Worm (Caenorhabditis elegans) whole organism, early embryonic: ENCODE measurements around the gene F07C4.11.

Experiments
- B0310.2 ChIP-seq: sonication (generic microtip); optimal IDR thresholded peaks from 2 replicates; lab custom pipeline; 2016; ENCODE audit warnings: mild to moderate bottlenecking, missing genetic modification characterization, missing compliant biosample characterization
- F13C5.2 ChIP-seq: sonication (generic microtip); optimal IDR thresholded peaks from 2 replicates; lab custom pipeline; 2017; ENCODE audit warnings: mild to moderate bottlenecking, missing genetic modification characterization, inconsistent platforms, missing compliant biosample characterization
- aly-1 ChIP-seq: sonication (generic microtip); optimal IDR thresholded peaks from 2 replicates; lab custom pipeline; 2016; ENCODE audit warnings: missing genetic modification characterization, missing compliant biosample characterization
- ama-1 ChIP-seq: fragments of 150-350 bp; optimal IDR thresholded peaks from 2 replicates; lab custom pipeline; 2014
- ceh-13 ChIP-seq: fragments of 200-800 bp; sonication (Bioruptor generic); optimal IDR thresholded peaks from 2 replicates; lab custom pipeline; 2018; ENCODE audit warnings: mild to moderate bottlenecking, missing genetic modification characterization, missing compliant biosample characterization
- ceh-36 ChIP-seq: sonication (generic microtip); optimal IDR thresholded peaks from 2 replicates; lab custom pipeline; 2016; ENCODE audit warnings: missing genetic modification characterization, inconsistent platforms, missing compliant biosample characterization
- ets-7 ChIP-seq: sonication (generic microtip); optimal IDR thresholded peaks from 2 replicates; lab custom pipeline; 2016; ENCODE audit warnings: missing genotype, missing genetic modification characterization, missing compliant biosample characterization
- flt-1 ChIP-seq: fragments of 200-800 bp; sonication (Bioruptor generic); IDR thresholded peaks from 2 replicates; pipeline ENCODE4 v1.3.6; 2022; ENCODE audit warnings: missing genetic modification characterization, missing compliant biosample characterization
- hmbx-1 ChIP-seq: sonication (generic microtip); optimal IDR thresholded peaks from 2 replicates; lab custom pipeline; 2016; ENCODE audit warnings: mild to moderate bottlenecking, missing genetic modification characterization, missing compliant biosample characterization
- hmg-4 ChIP-seq: fragments of 200-800 bp; sonication (Bioruptor generic); optimal IDR thresholded peaks from 2 replicates; lab custom pipeline; 2018; ENCODE audit warnings: mild to moderate bottlenecking, missing genetic modification characterization, missing compliant biosample characterization
- hnd-1 ChIP-seq: sonication (generic microtip); optimal IDR thresholded peaks from 2 replicates; lab custom pipeline; 2016; ENCODE audit warnings: missing genetic modification characterization, missing compliant biosample characterization
- pes-1 ChIP-seq: fragments of 200-800 bp; sonication (Bioruptor generic); IDR thresholded peaks from 2 replicates; pipeline ENCODE4 v1.3.6; 2022; ENCODE audit warnings: missing genetic modification reagents, missing genetic modification characterization, missing compliant biosample characterization
- scrt-1 ChIP-seq: fragments of 200-800 bp; sonication (Bioruptor generic); IDR thresholded peaks from 2 replicates; pipeline ENCODE4 v1.3.6; 2022; ENCODE audit warnings: missing genetic modification characterization, missing compliant biosample characterization
- sea-1 ChIP-seq: fragments of 200-800 bp; sonication (Bioruptor generic); conservative IDR thresholded peaks from 2 replicates; pipeline ENCODE4 v1.3.6; 2022; ENCODE audit warnings: missing genetic modification characterization, missing compliant biosample characterization
- tbx-11 ChIP-seq: fragments of 200-800 bp; sonication (Bioruptor generic); IDR thresholded peaks from 2 replicates; pipeline ENCODE4 v1.3.6; 2022; ENCODE audit warnings: missing genetic modification characterization, missing compliant biosample characterization
- tbx-37 ChIP-seq: fragments of 200-800 bp; sonication (Bioruptor generic); conservative IDR thresholded peaks from 2 replicates; pipeline ENCODE4 v1.3.6; 2022; ENCODE audit warnings: missing genetic modification reagents, missing genetic modification characterization, missing compliant biosample characterization
- tra-4 ChIP-seq: sonication (generic microtip); optimal IDR thresholded peaks from 2 replicates; lab custom pipeline; 2017; ENCODE audit warnings: missing genetic modification characterization, missing compliant biosample characterization

F07C4.11 gene

DNA sequence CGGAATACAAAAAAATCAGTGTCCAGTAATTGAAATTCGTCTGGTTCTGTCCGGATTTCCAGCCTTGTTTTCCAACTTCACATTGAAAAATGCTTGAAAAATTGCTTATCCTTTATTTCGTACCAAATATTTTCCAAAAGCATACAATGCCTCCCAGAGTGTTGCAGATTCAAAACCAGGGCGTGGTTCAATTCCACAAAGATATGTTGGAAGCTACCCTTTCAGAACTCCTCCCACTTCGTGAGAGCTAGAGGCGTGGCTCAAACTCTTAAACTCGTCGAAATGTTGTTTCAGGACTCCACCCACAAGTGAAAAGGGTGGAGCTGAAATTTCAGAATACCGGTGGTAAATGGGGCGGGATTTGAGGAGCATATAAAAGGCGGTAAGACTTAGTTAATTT lies 32.6 kb upstream of the F07C4.11 start, which contains the start of gene C12D5.3:
Gene C12D5.3, plus strand, starts transcription at position 301 of the 400 bp plus-strand sequence.
- TF ChIP-seq ceh-36 (tag; lab: Kevin White, UChicago) (no peak), F13C5.2 (tag; lab: Kevin White, UChicago) (no peak), pes-1 (GFP tag; lab: Robert Waterston, UW) (no peak), ets-7 (tag; lab: Kevin White, UChicago) (no peak), tbx-11 (GFP tag; lab: Robert Waterston, UW) (no peak), tra-4 (no peak), scrt-1 (no peak), flt-1 (GFP tag; lab: Robert Waterston, UW) (no peak), hmbx-1 (no peak), hmg-4 (GFP tag; lab: Kevin White, UChicago) (no peak), ceh-13 (GFP tag; lab: Kevin White, UChicago) (no peak), sea-1 (no peak), aly-1 (tag; lab: Kevin White, UChicago) (no peak), hnd-1 (tag; lab: Kevin White, UChicago) (no peak), ama-1 (lab: Kevin White, UChicago) (no peak), tbx-37 (GFP tag; lab: Robert Waterston, UW) (no peak), B0310.2 (tag; lab: Kevin White, UChicago) (no peak)

DNA sequence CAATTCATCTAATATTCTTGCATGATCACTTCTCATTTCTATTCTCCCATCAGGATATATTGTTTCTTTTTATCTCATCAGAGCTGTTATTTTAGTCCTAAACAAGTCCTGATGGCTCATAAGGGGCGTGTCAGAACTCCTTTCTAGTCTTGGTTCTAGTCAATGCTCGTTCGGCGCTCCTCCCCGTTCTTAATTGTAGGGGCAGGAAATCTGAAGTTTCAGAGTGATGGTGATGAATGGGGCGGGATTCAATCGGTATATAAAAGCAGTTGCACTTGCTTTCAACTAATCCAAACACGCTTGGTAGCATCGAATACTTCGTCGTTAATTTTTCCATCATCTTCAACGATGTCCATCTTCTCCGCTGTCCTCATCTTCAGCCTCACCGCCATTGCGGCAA lies 28.9 kb upstream of the F07C4.11 start, which contains the start of gene C12D5.4:
Gene C12D5.4, plus strand, starts transcription at position 301 of the 400 bp plus-strand sequence.
- TF ChIP-seq tbx-11 (GFP tag; lab: Robert Waterston, UW) (no peak), tra-4 (no peak), tbx-37 (GFP tag; lab: Robert Waterston, UW) (no peak), scrt-1 (no peak), F13C5.2 (tag; lab: Kevin White, UChicago) (no peak), pes-1 (GFP tag; lab: Robert Waterston, UW) (no peak), ama-1 (lab: Kevin White, UChicago) (no peak), flt-1 (GFP tag; lab: Robert Waterston, UW) (no peak), hmg-4 (GFP tag; lab: Kevin White, UChicago) (no peak), ets-7 (tag; lab: Kevin White, UChicago) (no peak)

DNA sequence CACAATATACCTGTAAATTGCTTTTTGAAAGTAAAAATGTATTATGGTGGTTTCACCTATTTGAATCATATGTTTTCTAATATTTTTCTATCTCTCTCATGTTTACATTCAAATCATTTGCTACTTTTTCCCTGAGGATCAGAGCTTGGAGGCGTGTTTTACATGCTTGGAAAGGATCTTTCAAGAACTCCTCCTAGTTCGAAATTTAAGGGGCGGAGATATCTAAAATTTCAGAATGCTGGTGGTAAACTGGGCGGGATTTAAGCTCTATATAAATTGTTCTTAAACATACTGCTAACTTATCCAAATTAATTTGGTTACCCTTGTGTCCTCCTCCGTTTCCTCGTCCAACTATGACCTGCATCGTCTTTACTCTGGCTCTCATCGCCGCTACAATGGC lies 24.6 kb upstream of the F07C4.11 start, which contains the start of gene C12D5.5:
Gene C12D5.5, plus strand, starts transcription at position 301 of the 400 bp plus-strand sequence.
- TF ChIP-seq tra-4 (no peak), ama-1 (lab: Kevin White, UChicago) (no peak), F13C5.2 (tag; lab: Kevin White, UChicago) (no peak), sea-1 (no peak), hnd-1 (tag; lab: Kevin White, UChicago) (no peak), ceh-36 (tag; lab: Kevin White, UChicago) (no peak), tbx-37 (GFP tag; lab: Robert Waterston, UW) (no peak), hmbx-1 (no peak), ceh-13 (GFP tag; lab: Kevin White, UChicago) (no peak), aly-1 (tag; lab: Kevin White, UChicago) (no peak), pes-1 (GFP tag; lab: Robert Waterston, UW) (no peak), ets-7 (tag; lab: Kevin White, UChicago) (no peak), flt-1 (GFP tag; lab: Robert Waterston, UW) (no peak), B0310.2 (tag; lab: Kevin White, UChicago) (no peak)

DNA sequence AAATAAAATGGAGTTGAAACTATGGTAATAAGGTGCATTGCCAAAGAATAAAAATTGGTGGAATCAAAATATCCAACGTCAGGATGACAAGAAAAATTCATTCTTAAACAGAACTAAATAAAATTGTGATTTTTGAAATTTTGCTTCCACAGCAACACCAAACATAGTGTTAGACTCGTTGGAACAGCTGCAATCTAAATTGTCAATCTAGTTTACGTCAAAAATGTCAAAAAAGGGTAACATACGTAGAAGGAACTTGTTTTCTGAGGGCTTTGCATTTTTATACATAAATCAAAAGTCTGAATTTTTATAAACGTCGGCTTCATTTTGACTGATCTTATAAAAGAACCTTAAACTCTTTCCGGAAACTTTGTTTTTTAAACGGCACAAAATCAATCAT lies 10.3 kb upstream of the F07C4.11 start, which contains the start of gene srh-200:
Gene srh-200, minus strand, starts transcription at position 101 of the 400 bp plus-strand sequence.
- TF ChIP-seq hnd-1 (tag; lab: Kevin White, UChicago) (no peak), F13C5.2 (tag; lab: Kevin White, UChicago) (no peak), tra-4 (no peak), tbx-37 (GFP tag; lab: Robert Waterston, UW) (no peak), flt-1 (GFP tag; lab: Robert Waterston, UW) (no peak), hmg-4 (GFP tag; lab: Kevin White, UChicago) (no peak), tbx-11 (GFP tag; lab: Robert Waterston, UW) (no peak), sea-1 (no peak), scrt-1 (no peak), ama-1 (lab: Kevin White, UChicago) (no peak), pes-1 (GFP tag; lab: Robert Waterston, UW) (no peak), ceh-13 (GFP tag; lab: Kevin White, UChicago) (no peak), B0310.2 (tag; lab: Kevin White, UChicago) (no peak), ets-7 (tag; lab: Kevin White, UChicago) (no peak), aly-1 (tag; lab: Kevin White, UChicago) (no peak), ceh-36 (tag; lab: Kevin White, UChicago) (no peak), hmbx-1 (no peak)

- TF ChIP-seq tbx-37 (GFP tag; lab: Robert Waterston, UW) (no peak), hnd-1 (tag; lab: Kevin White, UChicago) (no peak), ceh-36 (tag; lab: Kevin White, UChicago) (no peak), flt-1 (GFP tag; lab: Robert Waterston, UW) (no peak), F13C5.2 (tag; lab: Kevin White, UChicago) (no peak), tbx-11 (GFP tag; lab: Robert Waterston, UW) (no peak), ceh-13 (GFP tag; lab: Kevin White, UChicago) (no peak), hmbx-1 (no peak), tra-4 (no peak), sea-1 (no peak), scrt-1 (no peak), B0310.2 (tag; lab: Kevin White, UChicago) (no peak)
Measured at ce11 chrV:7651757-7652156, 8.4 kb upstream of the F07C4.11 start, which contains the start of gene srh-234. TSS of gene srh-234 (minus strand) at chrV:7651857.

ce11 chrV:7649963-7650362 lies 6.6 kb upstream of the F07C4.11 start:
- TF ChIP-seq ama-1 (lab: Kevin White, UChicago) (no peak), hnd-1 (tag; lab: Kevin White, UChicago) (no peak), hmbx-1 (no peak), aly-1 (tag; lab: Kevin White, UChicago) (no peak), sea-1 (no peak), F13C5.2 (tag; lab: Kevin White, UChicago) (no peak), flt-1 (GFP tag; lab: Robert Waterston, UW) (no peak), ceh-36 (tag; lab: Kevin White, UChicago) (no peak), tra-4 (no peak), tbx-11 (GFP tag; lab: Robert Waterston, UW) (no peak), tbx-37 (GFP tag; lab: Robert Waterston, UW) (no peak), ceh-13 (GFP tag; lab: Kevin White, UChicago) (no peak)
